Worm (Caenorhabditis elegans) whole organism, late embryonic: ENCODE measurements around the gene clx-1.

ENCODE experiments used
- C08G9.2 ChIP-seq: sonication (generic microtip); optimal IDR thresholded peaks from 2 replicates; lab custom pipeline; 2016; ENCODE audit warnings: mild to moderate bottlenecking, missing genetic modification characterization, moderate library complexity, missing compliant biosample characterization
- C38D4.7 ChIP-seq: fragments of 200-800 bp; sonication (Bioruptor generic); optimal IDR thresholded peaks from 2 replicates; lab custom pipeline; 2018; ENCODE audit warnings: mild to moderate bottlenecking, missing genetic modification characterization, moderate library complexity, missing compliant biosample characterization
- K02D7.2 ChIP-seq: sonication (generic microtip); optimal IDR thresholded peaks from 2 replicates; lab custom pipeline; 2017; ENCODE audit warnings: mild to moderate bottlenecking, missing genetic modification characterization, missing compliant biosample characterization
- Y22D7AL.16 ChIP-seq: sonication (generic microtip); optimal IDR thresholded peaks from 2 replicates; lab custom pipeline; 2016; ENCODE audit warnings: missing genetic modification characterization, missing compliant biosample characterization
- ahr-1 ChIP-seq: sonication (generic microtip); optimal IDR thresholded peaks from 2 replicates; lab custom pipeline; 2016; ENCODE audit warnings: missing genetic modification characterization, missing compliant biosample characterization
- ceh-18 ChIP-seq: sonication (generic microtip); optimal IDR thresholded peaks from 2 replicates; lab custom pipeline; 2016; ENCODE audit warnings: missing genetic modification characterization, missing compliant biosample characterization
- ceh-2 ChIP-seq: sonication (generic microtip); optimal IDR thresholded peaks from 2 replicates; lab custom pipeline; 2016; ENCODE audit warnings: missing genotype, missing genetic modification characterization, missing compliant biosample characterization
- ceh-30 ChIP-seq: fragments of 150-350 bp; optimal IDR thresholded peaks from 2 replicates; lab custom pipeline; 2014; ENCODE audit warnings: missing biosample characterization, missing genetic modification characterization
- ceh-31 ChIP-seq: sonication (generic microtip); optimal IDR thresholded peaks from 2 replicates; lab custom pipeline; 2016; ENCODE audit warnings: missing genetic modification characterization, missing compliant biosample characterization
- ceh-34 ChIP-seq: sonication (generic microtip); optimal IDR thresholded peaks from 2 replicates; lab custom pipeline; 2016; ENCODE audit warnings: mild to moderate bottlenecking, missing genetic modification characterization, missing compliant biosample characterization
- ceh-9 ChIP-seq: sonication (generic microtip); optimal IDR thresholded peaks from 2 replicates; lab custom pipeline; 2016; ENCODE audit warnings: mild to moderate bottlenecking, missing genetic modification characterization, inconsistent platforms, missing compliant biosample characterization
- che-1 ChIP-seq: sonication (generic microtip); optimal IDR thresholded peaks from 2 replicates; lab custom pipeline; 2016; ENCODE audit warnings: mild to moderate bottlenecking, missing genetic modification characterization, missing compliant biosample characterization
- dmd-4 ChIP-seq: sonication (generic microtip); optimal IDR thresholded peaks from 2 replicates; lab custom pipeline; 2016; ENCODE audit warnings: borderline replicate concordance, missing genetic modification characterization, missing compliant biosample characterization
- elt-2 ChIP-seq: sonication (generic microtip); optimal IDR thresholded peaks from 2 replicates; lab custom pipeline; 2016; ENCODE audit warnings: missing genetic modification reagents, missing genetic modification characterization, missing compliant biosample characterization
- elt-4 ChIP-seq: sonication (generic microtip); optimal IDR thresholded peaks from 2 replicates; lab custom pipeline; 2016; ENCODE audit warnings: missing genetic modification characterization, missing compliant biosample characterization
- eyg-1 ChIP-seq: sonication (generic microtip); optimal IDR thresholded peaks from 2 replicates; lab custom pipeline; 2016; ENCODE audit warnings: missing genotype, missing genetic modification characterization, missing compliant biosample characterization
- gmeb-2 ChIP-seq: sonication (generic microtip); optimal IDR thresholded peaks from 2 replicates; lab custom pipeline; 2016; ENCODE audit warnings: missing genetic modification characterization, inconsistent platforms, missing compliant biosample characterization
- hlh-13 ChIP-seq: fragments of 200-800 bp; sonication (Bioruptor generic); optimal IDR thresholded peaks from 2 replicates; lab custom pipeline; 2018; ENCODE audit warnings: mild to moderate bottlenecking, missing genetic modification characterization, missing compliant biosample characterization
- hlh-15 ChIP-seq: sonication (generic microtip); optimal IDR thresholded peaks from 2 replicates; lab custom pipeline; 2016; ENCODE audit warnings: missing genetic modification characterization, missing compliant biosample characterization
- hlh-6 ChIP-seq: sonication (generic microtip); optimal IDR thresholded peaks from 2 replicates; lab custom pipeline; 2016; ENCODE audit warnings: missing genotype, missing genetic modification characterization, missing compliant biosample characterization
- hlh-8 ChIP-seq: sonication (generic microtip); optimal IDR thresholded peaks from 2 replicates; lab custom pipeline; 2016; ENCODE audit warnings: missing genotype, missing genetic modification characterization, missing compliant biosample characterization
- lin-11 ChIP-seq: fragments of 200-800 bp; sonication (Bioruptor generic); optimal IDR thresholded peaks from 2 replicates; lab custom pipeline; 2018; ENCODE audit warnings: mild to moderate bottlenecking, missing genetic modification characterization, missing compliant biosample characterization
- mec-3 ChIP-seq: sonication (generic microtip); optimal IDR thresholded peaks from 2 replicates; lab custom pipeline; 2016; ENCODE audit warnings: borderline replicate concordance, missing genetic modification characterization, missing compliant biosample characterization
- nfya-1 ChIP-seq: sonication (generic microtip); optimal IDR thresholded peaks from 2 replicates; lab custom pipeline; 2017; ENCODE audit warnings: missing genetic modification characterization, mild to moderate bottlenecking, missing compliant biosample characterization, antibody characterized with exemption, moderate library complexity
- nhr-11 ChIP-seq: fragments of 150-350 bp; optimal IDR thresholded peaks from 2 replicates; lab custom pipeline; 2014; ENCODE audit warnings: missing biosample characterization, missing genetic modification characterization
- pax-1 ChIP-seq: fragments of 150-350 bp; optimal IDR thresholded peaks from 2 replicates; lab custom pipeline; 2014; ENCODE audit warnings: missing biosample characterization, missing genetic modification characterization
- pha-2 ChIP-seq: sonication (generic microtip); optimal IDR thresholded peaks from 2 replicates; lab custom pipeline; 2017; ENCODE audit warnings: mild to moderate bottlenecking, missing genetic modification characterization, missing compliant biosample characterization
- pha-4 ChIP-seq: fragments of 150-350 bp; optimal IDR thresholded peaks from 2 replicates; lab custom pipeline; 2018; ENCODE audit warnings: missing biosample characterization, missing genetic modification reagents, missing genetic modification characterization
- pqm-1 ChIP-seq: sonication (generic microtip); optimal IDR thresholded peaks from 2 replicates; lab custom pipeline; 2016; ENCODE audit warnings: missing genetic modification characterization, missing compliant biosample characterization
- sox-4 ChIP-seq: sonication (generic microtip); optimal IDR thresholded peaks from 2 replicates; lab custom pipeline; 2017; ENCODE audit warnings: mild to moderate bottlenecking, missing genetic modification characterization, inconsistent platforms, missing compliant biosample characterization
- tbx-7 ChIP-seq: sonication (generic microtip); optimal IDR thresholded peaks from 2 replicates; lab custom pipeline; 2016; ENCODE audit warnings: missing genotype, missing genetic modification characterization, missing compliant biosample characterization
- ttx-3 ChIP-seq: sonication (generic microtip); optimal IDR thresholded peaks from 2 replicates; lab custom pipeline; 2016; ENCODE audit warnings: missing genetic modification reagents, missing genetic modification characterization, missing compliant biosample characterization
- unc-3 ChIP-seq, 2 experiments: fragments of 200-800 bp in 1 of 2; sonication (Bioruptor generic) in 1 of 2; sonication (generic microtip) in 1 of 2; conservative IDR thresholded peaks in 1 of 2; optimal IDR thresholded peaks in 1 of 2; 2 replicates each; pipeline versions ENCODE4 v1.3.6 to Lab custom; 2016 to 2022; ENCODE audit warnings: missing compliant biosample characterization in 2 of 2, missing genetic modification characterization in 2 of 2, missing genetic modification reagents in 1 of 2
- unc-42 ChIP-seq: sonication (generic microtip); optimal IDR thresholded peaks from 2 replicates; lab custom pipeline; 2016; ENCODE audit warnings: missing genotype, missing genetic modification characterization, missing compliant biosample characterization
- zip-5 ChIP-seq: sonication (generic microtip); optimal IDR thresholded peaks from 2 replicates; lab custom pipeline; 2016; ENCODE audit warnings: missing genetic modification characterization, missing compliant biosample characterization

clx-1 gene

DNA sequence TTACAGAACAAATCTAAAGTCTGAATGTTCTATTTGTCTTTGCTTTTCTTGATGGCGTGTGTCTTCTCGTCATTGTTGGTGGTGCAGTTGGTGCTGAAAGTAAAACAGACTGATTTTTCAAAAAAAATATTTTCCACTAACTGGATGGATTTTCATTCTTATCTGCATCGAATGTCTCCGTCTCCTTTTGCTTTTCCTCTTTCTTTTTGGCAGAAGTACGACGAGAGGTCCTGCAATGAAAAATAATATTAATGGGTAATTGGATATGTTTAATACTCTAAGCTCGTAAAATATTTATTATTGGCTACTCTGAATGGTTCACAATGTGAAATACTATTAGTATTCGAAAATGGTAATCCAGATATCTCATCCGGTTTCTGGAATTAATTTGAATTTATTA is 25.7 kb downstream of the clx-1 start, which contains the start of gene del-7:
del-7 (plus strand) TSS at position 301 of the 400 bp plus-strand sequence.
- TF ChIP-seq K02D7.2 (no peak), hlh-8 (tag; lab: Kevin White, UChicago) (no peak), hlh-13 (GFP tag; lab: Kevin White, UChicago) (no peak), nhr-11 (tag; lab: Kevin White, UChicago) (no peak), ceh-9 (tag; lab: Kevin White, UChicago) (no peak), hlh-15 (no peak), pha-4 (tag; lab: Kevin White, UChicago) (no peak), Y22D7AL.16 (tag; lab: Kevin White, UChicago) (no peak)

DNA sequence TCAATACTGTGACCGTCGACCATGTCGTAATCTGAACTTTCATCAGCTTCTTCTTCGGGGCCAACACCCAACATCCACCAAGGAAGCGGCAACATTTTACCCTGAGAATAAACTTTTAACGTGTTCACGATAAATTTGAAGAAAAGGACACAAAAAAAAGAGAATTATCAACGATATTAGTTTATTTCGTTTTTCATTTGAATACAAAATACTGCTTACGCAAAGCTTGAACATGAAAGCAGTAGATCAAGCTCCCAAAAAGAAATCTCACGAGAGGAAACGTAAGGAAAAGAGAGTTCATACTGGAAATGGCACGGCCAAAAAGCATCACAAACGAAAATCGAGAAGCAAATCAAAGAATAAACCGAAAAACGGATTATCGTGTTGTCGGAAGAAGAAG is 29.3 kb downstream of the clx-1 start, which contains the start of the genes C46A5.6 and C46A5.1:
C46A5.6 (minus strand) TSS at position 101 of the 400 bp plus-strand sequence.
C46A5.1 (plus strand) TSS at position 184 of the 400 bp plus-strand sequence.
- TF ChIP-seq unc-3 (GFP tag; conservative IDR thresholded peaks at IDR 0.05; lab: Robert Waterston, UW) (no peak), unc-3 (tag; optimal IDR thresholded peaks at IDR 0.05; lab: Kevin White, UChicago) (no peak), zip-5 (tag; lab: Kevin White, UChicago) (no peak), unc-42 (tag; lab: Kevin White, UChicago) (no peak), elt-4 (tag; lab: Kevin White, UChicago) (no peak), pqm-1 (tag; lab: Kevin White, UChicago) (no peak), ceh-34 (tag; lab: Kevin White, UChicago) (no peak)

DNA sequence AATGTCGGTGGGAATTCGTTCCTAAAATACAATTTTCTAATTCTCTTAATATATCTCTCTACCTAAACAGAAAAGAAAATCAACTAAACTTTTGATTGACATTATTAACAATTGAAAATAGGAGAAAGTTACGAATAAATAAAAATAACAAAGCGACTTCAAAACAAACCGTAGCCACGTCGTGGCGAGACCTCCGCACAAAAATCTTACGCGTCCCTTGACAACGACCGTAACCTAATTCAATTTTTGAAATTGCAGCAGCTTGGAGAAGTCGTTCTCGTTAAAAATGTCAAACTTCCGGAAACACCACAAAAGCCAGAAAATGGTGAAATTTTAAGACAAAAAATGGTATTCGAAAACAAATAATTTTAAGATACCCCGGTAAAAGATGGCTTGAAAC is 29.9 kb downstream of the clx-1 start:
- TF ChIP-seq pha-2 (tag; lab: Kevin White, UChicago) (no peak), ceh-30 (no peak), elt-2 (tag; lab: Kevin White, UChicago) (no peak), lin-11 (tag; lab: Kevin White, UChicago) (no peak), Y22D7AL.16 (tag; lab: Kevin White, UChicago) (no peak), eyg-1 (no peak), ceh-2 (tag; lab: Kevin White, UChicago) (no peak), hlh-8 (tag; lab: Kevin White, UChicago) (no peak), nfya-1 (tag; lab: Kevin White, UChicago) (no peak), C08G9.2 (no peak), unc-3 (GFP tag; conservative IDR thresholded peaks at IDR 0.05; lab: Robert Waterston, UW) (no peak), unc-3 (tag; optimal IDR thresholded peaks at IDR 0.05; lab: Kevin White, UChicago) (no peak), ceh-18 (no peak), gmeb-2 (tag; lab: Kevin White, UChicago) (no peak), ahr-1 (no peak), C38D4.7 (GFP tag; lab: Kevin White, UChicago) (no peak), ttx-3 (tag; lab: Kevin White, UChicago) (no peak), che-1 (tag; lab: Kevin White, UChicago) (no peak), pha-4 (tag; lab: Kevin White, UChicago) (no peak), tbx-7 (no peak)

DNA sequence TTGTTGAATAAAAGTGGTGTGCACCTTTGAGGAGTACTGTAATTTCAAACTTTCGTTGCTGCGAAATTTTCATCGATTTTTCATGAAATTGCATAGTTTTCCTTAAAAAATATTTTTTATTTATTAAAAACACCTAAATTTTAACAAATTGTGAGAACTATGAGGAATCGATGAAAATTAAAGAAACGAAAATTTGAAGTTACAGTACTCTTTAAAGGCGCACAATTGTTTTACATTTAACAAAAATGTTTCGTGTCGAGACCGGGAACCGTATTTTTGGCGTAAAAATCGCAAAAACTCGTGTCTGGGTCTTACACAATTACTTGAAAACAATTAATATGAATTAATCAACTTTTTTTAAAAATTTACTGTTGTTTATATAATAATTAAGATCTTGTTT is 35.7 kb downstream of the clx-1 start, which contains the start of gene rdl-1:
rdl-1 (minus strand) TSS at position 101 of the 400 bp plus-strand sequence.
- TF ChIP-seq nfya-1 (tag; lab: Kevin White, UChicago) (no peak), pax-1 (no peak), Y22D7AL.16 (tag; lab: Kevin White, UChicago) (no peak), lin-11 (tag; lab: Kevin White, UChicago) (no peak), dmd-4 (tag; lab: Kevin White, UChicago) (no peak), ceh-31 (tag; lab: Kevin White, UChicago) (no peak), hlh-6 (tag; lab: Kevin White, UChicago) (no peak), ceh-9 (tag; lab: Kevin White, UChicago) (no peak), sox-4 (no peak), mec-3 (no peak)
